Worm (Caenorhabditis elegans) whole organism, L1 larva: Measurements from ENCODE around the gene ttr-14.

ENCODE experiments used
- ceh-82 ChIP-seq, 3 experiments: fragments of 150-350 bp in 1 of 3; sonication (generic microtip) in 2 of 3; optimal IDR thresholded peaks; 2 replicates each; lab custom pipeline; 2014 to 2017; ENCODE audit warnings: missing biosample characterization in 3 of 3, missing genetic modification characterization in 3 of 3
- mdl-1 ChIP-seq, 2 experiments: fragments of 150-350 bp; optimal IDR thresholded peaks; 2 replicates each; lab custom pipeline; 2014 to 2017; ENCODE audit warnings: missing biosample characterization in 2 of 2, missing genetic modification characterization in 2 of 2, inconsistent platforms in 1 of 2
- rnt-1 ChIP-seq: sonication (generic microtip); optimal IDR thresholded peaks from 2 replicates; lab custom pipeline; 2016; ENCODE audit warnings: mild to moderate bottlenecking, missing genetic modification characterization, moderate library complexity, missing compliant biosample characterization
- skn-1 ChIP-seq: fragments of 150-350 bp; optimal IDR thresholded peaks from 2 replicates; lab custom pipeline; 2014; ENCODE audit warnings: missing biosample characterization, missing genetic modification characterization
- tbx-2 ChIP-seq: sonication (generic microtip); optimal IDR thresholded peaks from 2 replicates; lab custom pipeline; 2016; ENCODE audit warnings: missing genetic modification characterization, missing compliant biosample characterization
- unc-62 ChIP-seq: fragments of 150-350 bp; optimal IDR thresholded peaks from 2 replicates; lab custom pipeline; 2014; ENCODE audit warnings: missing biosample characterization, missing genetic modification reagents, missing genetic modification characterization

- TF ChIP-seq unc-62 (no peak), ceh-82 (tag; optimal IDR thresholded peaks at IDR 0.05; lab: Kevin White, UChicago) (peak in 2 of 3 experiments; percentile 25 to 42), tbx-2 (no peak), rnt-1 (tag; lab: Kevin White, UChicago) (peak; percentile 8), mdl-1 (tag; optimal IDR thresholded peaks at IDR 0.05; lab: Kevin White, UChicago) (no peak), skn-1 (tag; lab: Kevin White, UChicago) (no peak)
Measured at ce11 chrX:10768289-10769153, 18.8 kb upstream of the ttr-14 start.
